Worm (Caenorhabditis elegans): ENCODE measurements around the gene tmem-135.

ce11 chrX:4662293-4662825, 11.1 kb upstream of the tmem-135 start:
- no peak for TF ChIP-seq him-1 (tag; optimal IDR thresholded peaks at IDR 0.05)
- TF ChIP-seq dao-5 (tag; optimal IDR thresholded peaks at IDR 0.05), result no peak
- TF ChIP-seq W03F9.2 (tag; optimal IDR thresholded peaks at IDR 0.05), result no peak
